Worm (Caenorhabditis elegans) whole organism, midembryonic: ENCODE results near the gene F58F12.1.

Experiments
- T22C8.4 ChIP-seq: fragments of 200-800 bp; sonication (Bioruptor generic); IDR thresholded peaks from 2 replicates; pipeline ENCODE4 v1.3.6; 2022; ENCODE audit warnings: missing genetic modification characterization, missing compliant biosample characterization
- cog-1 ChIP-seq: sonication (generic microtip); optimal IDR thresholded peaks from 2 replicates; lab custom pipeline; 2016; ENCODE audit warnings: missing genetic modification characterization, missing compliant biosample characterization
- flt-1 ChIP-seq: fragments of 200-800 bp; sonication (Bioruptor generic); IDR thresholded peaks from 2 replicates; pipeline ENCODE4 v1.3.6; 2022; ENCODE audit warnings: missing genetic modification characterization, missing compliant biosample characterization
- klf-2 ChIP-seq: fragments of 200-800 bp; sonication (Bioruptor generic); conservative IDR thresholded peaks from 2 replicates; pipeline ENCODE4 v1.3.6; 2022; ENCODE audit warnings: missing genetic modification reagents, missing genetic modification characterization, missing compliant biosample characterization
- med-1 ChIP-seq: sonication (generic microtip); optimal IDR thresholded peaks from 2 replicates; lab custom pipeline; 2017; ENCODE audit warnings: missing genetic modification characterization, mild to moderate bottlenecking, missing compliant biosample characterization, antibody characterized with exemption, missing genetic modification reagents; ENCODE audit not compliant: insufficient read depth
- ref-1 ChIP-seq: fragments of 200-800 bp; sonication (Bioruptor generic); conservative IDR thresholded peaks from 2 replicates; pipeline ENCODE4 v1.3.6; 2022; ENCODE audit warnings: missing genetic modification reagents, missing genetic modification characterization, missing compliant biosample characterization
- tab-1 ChIP-seq: fragments of 200-800 bp; sonication (Bioruptor generic); IDR thresholded peaks from 2 replicates; pipeline ENCODE4 v1.3.6; 2022; ENCODE audit warnings: missing genetic modification characterization, missing compliant biosample characterization
- ztf-23 ChIP-seq: fragments of 200-800 bp; sonication (Bioruptor generic); IDR thresholded peaks from 2 replicates; pipeline ENCODE4 v1.3.6; 2022; ENCODE audit warnings: missing genetic modification reagents, missing genetic modification characterization, missing compliant biosample characterization
- ztf-29 ChIP-seq: fragments of 200-800 bp; sonication (Bioruptor generic); IDR thresholded peaks from 2 replicates; pipeline ENCODE4 v1.3.6; 2022; ENCODE audit warnings: missing genetic modification reagents, missing genetic modification characterization, missing compliant biosample characterization

Gene F58F12.1

DNA sequence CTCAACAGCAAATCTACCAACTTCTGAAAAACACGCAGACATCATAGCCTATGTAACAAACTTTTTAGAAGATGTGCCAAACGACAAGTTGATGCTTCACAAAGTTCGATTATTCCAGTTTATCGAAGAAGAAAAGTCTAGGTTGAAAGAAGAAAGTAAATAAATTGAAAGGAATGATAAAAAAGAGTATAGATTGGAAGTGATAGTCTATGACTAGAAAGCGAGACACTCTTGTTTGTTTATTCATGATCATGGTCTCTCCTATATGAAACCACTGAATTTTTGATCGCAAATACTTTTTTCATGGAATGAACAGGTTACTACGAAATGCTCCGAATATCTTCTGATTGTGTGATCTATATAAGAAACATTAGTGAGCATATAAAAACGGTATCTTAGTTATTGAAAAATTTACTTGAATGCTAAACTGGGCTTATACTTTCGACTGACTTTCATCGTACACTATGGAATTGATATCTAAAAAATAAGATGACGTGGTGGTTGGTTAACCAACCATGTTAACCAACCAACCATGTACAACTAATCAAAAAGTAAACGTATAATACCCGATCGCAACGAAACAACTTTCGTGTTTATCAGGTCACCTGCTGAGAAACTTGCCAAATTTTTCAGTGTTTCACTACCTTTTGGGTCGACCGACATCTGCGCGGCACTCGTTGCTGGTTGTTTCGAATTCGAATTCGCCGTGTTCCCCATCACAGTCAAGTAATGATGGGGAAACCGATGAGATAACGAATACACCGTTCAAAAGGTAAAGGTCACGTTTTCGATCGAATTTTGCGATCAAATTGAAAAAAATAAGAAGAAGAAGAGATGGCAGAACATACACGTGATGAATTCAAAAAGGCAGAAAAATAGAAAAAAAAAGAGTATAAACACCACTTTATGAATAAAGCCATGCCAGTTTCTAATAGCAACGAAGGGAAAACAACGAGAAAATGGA, 38.0 kb upstream of the F58F12.1 start, which contains the start of gene C32D5.8:
TSS of gene C32D5.8 (minus strand) at position 770 of the 964 bp plus-strand sequence.
- TF ChIP-seq ztf-23 (GFP tag; lab: Robert Waterston, UW), result 0 out of 2 replicates have a peak, but pooled peaks have one; percentile 21
- no peak for TF ChIP-seq ztf-29 (GFP tag; lab: Robert Waterston, UW)

DNA sequence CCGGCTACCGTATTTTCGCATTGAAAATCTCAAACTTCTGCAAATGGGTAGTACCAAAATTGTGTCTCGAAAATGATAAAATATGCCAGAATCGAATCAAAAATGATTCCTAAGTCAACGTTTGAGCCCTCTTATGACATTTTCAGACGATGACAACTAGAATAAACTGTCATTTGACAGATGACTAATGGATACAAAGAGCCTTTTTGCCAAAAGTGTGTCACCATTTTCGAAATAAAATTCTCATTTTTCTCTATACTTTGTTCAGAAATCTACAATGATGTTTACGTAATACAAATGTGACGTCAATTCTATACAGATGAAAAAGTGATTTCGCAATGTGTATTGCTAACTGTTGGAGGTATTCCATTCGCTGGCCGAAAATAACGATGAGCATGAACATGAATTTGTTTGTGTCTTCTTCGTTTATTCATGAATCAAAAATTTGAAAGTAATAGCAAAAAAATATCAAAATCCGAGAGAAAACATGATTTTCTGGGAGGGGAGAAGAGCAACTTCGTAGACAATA, 36.8 kb upstream of the F58F12.1 start:
- no peak for TF ChIP-seq flt-1 (GFP tag; lab: Robert Waterston, UW)
- no peak for TF ChIP-seq cog-1
- no peak for TF ChIP-seq ref-1
- TF ChIP-seq T22C8.4 (GFP tag; lab: Robert Waterston, UW), result no peak
- TF ChIP-seq ztf-23 (GFP tag; lab: Robert Waterston, UW), result no peak
- no peak for TF ChIP-seq klf-2 (GFP tag; lab: Robert Waterston, UW)
- no peak for TF ChIP-seq ztf-29 (GFP tag; lab: Robert Waterston, UW)
- TF ChIP-seq tab-1 (GFP tag; lab: Robert Waterston, UW), result no peak
- TF ChIP-seq med-1, result no peak

DNA sequence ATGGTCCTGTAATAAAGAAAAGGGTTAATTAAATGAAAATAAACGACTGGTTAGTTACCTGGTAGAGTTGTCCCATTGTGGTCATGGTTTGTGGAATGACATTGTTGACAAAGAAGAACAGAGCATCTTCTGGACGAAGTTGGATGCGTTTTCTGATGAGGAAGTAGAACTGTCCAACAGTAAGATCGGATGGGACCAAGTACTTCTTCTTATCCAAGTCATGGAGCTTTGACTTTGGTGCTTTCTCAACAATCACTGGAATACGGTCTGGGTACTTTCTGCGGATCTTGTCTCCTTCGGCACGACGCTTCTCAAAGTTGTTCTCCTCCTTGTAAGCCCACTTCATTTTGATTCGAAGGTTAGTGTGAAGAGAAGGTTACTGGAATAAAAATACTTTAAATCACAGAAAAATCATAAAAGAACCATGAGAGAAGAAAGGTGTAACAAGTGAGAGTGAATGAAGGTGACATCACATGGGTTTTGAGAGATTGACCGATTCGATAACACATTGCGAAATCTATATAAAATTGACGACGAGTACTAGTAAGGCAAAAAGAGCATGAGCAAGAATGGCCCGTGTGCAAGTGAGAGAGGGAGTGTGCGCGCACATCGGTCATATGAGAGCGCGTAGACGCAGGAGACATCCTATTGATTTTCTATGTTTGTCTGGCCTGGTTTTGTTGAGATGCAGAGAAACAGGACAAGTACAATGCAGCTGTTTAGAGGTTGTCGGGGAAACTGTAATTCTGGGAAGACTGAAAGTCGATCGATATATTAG, 35.9 kb upstream of the F58F12.1 start, which contains the start of gene lgg-1:
TSS of gene lgg-1 (minus strand) at position 379 of the 778 bp plus-strand sequence.
- TF ChIP-seq tab-1 (GFP tag; lab: Robert Waterston, UW) (0 out of 2 replicates have a peak, but pooled peaks have one; percentile 13), med-1 (no peak), ztf-23 (GFP tag; lab: Robert Waterston, UW) (no peak; the same call in 1 of the 2 replicates), flt-1 (GFP tag; lab: Robert Waterston, UW) (0 out of 2 replicates have a peak, but pooled peaks have one; percentile 11), cog-1 (no peak), ztf-29 (GFP tag; lab: Robert Waterston, UW) (no peak), T22C8.4 (GFP tag; lab: Robert Waterston, UW) (peak; percentile 84), klf-2 (GFP tag; lab: Robert Waterston, UW) (no peak), ref-1 (no peak)

DNA sequence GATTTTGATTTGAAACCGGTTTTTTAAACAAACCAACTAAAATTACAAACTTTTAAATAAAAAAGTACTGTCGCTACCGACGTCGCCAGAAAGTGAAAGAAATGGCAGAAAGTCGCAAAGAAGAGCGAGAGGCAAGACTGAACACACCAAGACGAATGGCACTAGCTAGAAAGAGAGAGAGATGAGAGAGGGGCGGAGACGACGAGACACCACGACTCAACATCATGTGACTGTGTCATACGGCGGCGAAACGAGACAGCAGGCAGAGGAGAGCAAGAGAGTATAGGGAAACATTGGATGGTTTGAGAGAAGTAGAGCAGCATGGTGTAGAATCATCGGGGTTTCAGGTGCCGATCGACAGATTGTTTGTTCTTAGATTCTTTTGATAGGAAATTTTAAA, 35.1 kb upstream of the F58F12.1 start:
- no peak for TF ChIP-seq T22C8.4 (GFP tag; lab: Robert Waterston, UW)
- no peak for TF ChIP-seq klf-2 (GFP tag; lab: Robert Waterston, UW)
- TF ChIP-seq flt-1 (GFP tag; lab: Robert Waterston, UW), result 0 out of 2 replicates have a peak, but pooled peaks have one; percentile 51
- peak; percentile 68 for TF ChIP-seq cog-1
- TF ChIP-seq ref-1, result no peak
- TF ChIP-seq tab-1 (GFP tag; lab: Robert Waterston, UW), result 0 out of 2 replicates have a peak, but pooled peaks have one; percentile 11

DNA sequence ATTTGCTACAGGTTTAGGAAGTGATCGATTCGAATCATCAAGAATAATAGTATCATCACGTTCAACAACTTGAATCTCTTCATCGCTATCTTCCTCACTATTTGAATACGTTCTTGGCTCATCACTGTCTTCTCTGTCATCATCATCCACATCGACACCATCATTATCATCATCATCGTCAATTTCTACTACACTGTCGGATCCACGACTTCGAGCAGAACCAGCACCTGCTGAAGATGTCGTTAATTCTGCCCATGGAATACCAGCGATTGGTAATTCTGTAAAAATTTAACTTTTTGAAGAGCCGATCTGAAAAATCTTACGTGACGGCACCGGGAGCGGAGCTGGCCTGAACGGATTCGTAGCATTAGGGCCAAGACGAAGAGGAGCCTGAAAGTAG, 33.5 kb upstream of the F58F12.1 start:
- no peak for TF ChIP-seq ztf-29 (GFP tag; lab: Robert Waterston, UW)
- TF ChIP-seq med-1, result no peak
- TF ChIP-seq klf-2 (GFP tag; lab: Robert Waterston, UW), result no peak
- TF ChIP-seq tab-1 (GFP tag; lab: Robert Waterston, UW), result no peak
- no peak for TF ChIP-seq ref-1
- no peak for TF ChIP-seq ztf-23 (GFP tag; lab: Robert Waterston, UW)
- no peak for TF ChIP-seq flt-1 (GFP tag; lab: Robert Waterston, UW)

DNA sequence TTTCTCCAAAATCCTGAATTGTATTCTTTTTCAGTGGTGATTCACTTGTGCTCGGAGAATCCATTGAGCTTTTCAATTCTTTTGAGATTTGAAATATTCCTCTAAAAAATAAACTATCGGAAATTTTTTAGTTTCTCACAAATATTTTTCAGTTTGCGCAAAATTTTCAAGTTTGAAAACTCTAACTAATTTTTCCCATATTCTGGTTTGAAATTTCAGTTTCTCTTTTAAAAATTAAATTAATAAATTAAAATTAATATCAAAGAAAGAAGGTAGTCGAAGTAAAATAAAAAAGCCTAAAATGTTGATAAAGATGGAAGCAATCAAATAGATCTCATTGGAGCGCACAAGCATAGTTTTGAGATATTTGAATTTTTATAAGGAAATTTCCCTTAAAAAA, 31.6 kb upstream of the F58F12.1 start, which contains the start of gene C32D5.10:
TSS of gene C32D5.10 (minus strand) at position 101 of the 400 bp plus-strand sequence.
- no peak for TF ChIP-seq flt-1 (GFP tag; lab: Robert Waterston, UW)
- no peak for TF ChIP-seq ref-1
- TF ChIP-seq klf-2 (GFP tag; lab: Robert Waterston, UW), result no peak

DNA sequence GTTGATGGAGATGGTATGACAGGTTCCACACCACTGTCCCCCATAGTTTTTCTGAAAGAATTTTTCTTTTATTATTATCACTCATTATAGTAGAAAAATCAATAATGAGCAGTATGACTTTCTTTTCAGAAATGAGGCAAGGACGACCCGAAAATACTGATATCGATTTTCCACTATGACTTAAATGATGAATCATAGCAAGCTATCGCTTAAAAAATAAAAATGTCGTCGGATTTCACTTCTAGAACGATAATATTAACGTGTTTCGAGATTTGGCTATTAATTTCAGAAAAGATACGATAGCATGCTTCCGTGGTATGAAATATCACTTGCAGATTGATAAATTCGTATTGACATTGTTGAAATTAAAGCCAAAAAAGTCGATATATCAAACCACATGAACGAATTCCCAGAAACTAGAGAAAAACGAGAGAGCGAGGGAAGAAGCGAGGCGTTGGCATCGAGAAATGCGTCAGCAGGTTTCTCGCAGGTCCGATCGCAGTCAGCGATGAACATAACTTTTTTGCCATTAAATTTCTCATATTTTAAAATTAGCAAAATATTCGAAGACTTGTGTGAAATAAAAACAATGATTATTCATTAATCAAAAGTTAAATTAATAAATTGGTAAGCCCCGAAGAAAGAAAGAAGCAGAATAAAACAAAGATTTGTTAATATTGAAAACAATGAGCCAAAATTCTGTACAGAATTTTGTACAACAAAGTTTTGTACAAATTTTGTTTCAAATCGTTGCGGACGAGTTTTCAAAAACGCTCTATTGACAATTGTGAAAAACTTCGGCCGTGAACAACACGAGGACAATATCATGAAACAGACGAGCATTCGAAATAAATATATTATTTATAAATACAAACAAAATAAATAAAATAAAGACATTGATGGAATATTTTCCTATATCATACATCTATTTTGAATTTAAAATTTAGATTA, 27.8 kb upstream of the F58F12.1 start, which contains the start of gene C32D5.11:
TSS of gene C32D5.11 (minus strand) at position 51 of the 951 bp plus-strand sequence.
- TF ChIP-seq klf-2 (GFP tag; lab: Robert Waterston, UW) (no peak), med-1 (peak; percentile 18), ztf-23 (GFP tag; lab: Robert Waterston, UW) (0 out of 2 replicates have a peak, but pooled peaks have one; percentile 31), ref-1 (no peak), tab-1 (GFP tag; lab: Robert Waterston, UW) (no peak), T22C8.4 (GFP tag; lab: Robert Waterston, UW) (peak; percentile 7; the same call in 1 of the 2 replicates), flt-1 (GFP tag; lab: Robert Waterston, UW) (no peak), cog-1 (no peak), ztf-29 (GFP tag; lab: Robert Waterston, UW) (no peak)

DNA sequence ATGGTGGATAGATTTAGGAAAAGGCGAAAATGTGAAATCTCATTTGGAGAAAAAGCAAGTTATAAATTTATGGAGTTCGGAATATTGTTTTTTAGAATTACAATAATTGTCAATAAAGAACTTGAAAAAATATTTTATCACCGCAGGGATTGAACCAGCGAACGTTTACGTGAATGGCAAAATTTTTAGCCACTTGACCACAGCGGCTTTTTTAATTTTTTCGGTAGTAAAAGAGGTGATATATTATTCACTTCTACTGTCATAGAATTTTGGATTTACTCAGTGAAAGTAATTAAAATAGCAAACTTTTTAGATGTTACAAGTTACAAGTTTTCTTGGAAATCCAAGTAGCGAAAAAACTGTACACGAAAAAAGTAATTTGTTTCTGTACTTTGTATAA, 25.2 kb upstream of the F58F12.1 start:
- TF ChIP-seq tab-1 (GFP tag; lab: Robert Waterston, UW) (no peak), flt-1 (GFP tag; lab: Robert Waterston, UW) (no peak), T22C8.4 (GFP tag; lab: Robert Waterston, UW) (no peak), med-1 (no peak), ztf-23 (GFP tag; lab: Robert Waterston, UW) (no peak), ztf-29 (GFP tag; lab: Robert Waterston, UW) (no peak), cog-1 (no peak)
